Worm (Caenorhabditis elegans) whole organism, L3 larva: ENCODE data around the gene nkcc-1.

Experiments used
- aly-2 ChIP-seq: fragments of 150-350 bp; optimal IDR thresholded peaks from 2 replicates; lab custom pipeline; 2014; ENCODE audit warnings: missing biosample characterization, missing genetic modification characterization
- ceh-16 ChIP-seq: sonication (generic microtip); optimal IDR thresholded peaks from 2 replicates; lab custom pipeline; 2017; ENCODE audit warnings: missing biosample characterization, missing genetic modification characterization
- daf-12 ChIP-seq: fragments of 150-350 bp; optimal IDR thresholded peaks from 2 replicates; lab custom pipeline; 2014; ENCODE audit warnings: missing biosample characterization, missing genetic modification reagents, missing genetic modification characterization
- egl-27 ChIP-seq: sonication (generic microtip); optimal IDR thresholded peaks from 4 replicates; lab custom pipeline; 2017; ENCODE audit warnings: missing biosample characterization, missing genetic modification reagents, missing genetic modification characterization
- mdl-1 ChIP-seq: fragments of 150-350 bp; optimal IDR thresholded peaks from 2 replicates; lab custom pipeline; 2014; ENCODE audit warnings: missing biosample characterization, missing genetic modification characterization
- nhr-11 ChIP-seq: fragments of 150-350 bp; optimal IDR thresholded peaks from 2 replicates; lab custom pipeline; 2014; ENCODE audit warnings: missing biosample characterization, missing genetic modification characterization
- nhr-12 ChIP-seq: fragments of 150-350 bp; optimal IDR thresholded peaks from 2 replicates; lab custom pipeline; 2014; ENCODE audit warnings: missing biosample characterization, missing genetic modification characterization
- nhr-23 ChIP-seq: fragments of 150-350 bp; optimal IDR thresholded peaks from 2 replicates; lab custom pipeline; 2014; ENCODE audit warnings: missing biosample characterization, missing genetic modification reagents, missing genetic modification characterization
- nhr-28 ChIP-seq: fragments of 150-350 bp; optimal IDR thresholded peaks from 2 replicates; lab custom pipeline; 2014; ENCODE audit warnings: missing biosample characterization, missing genetic modification characterization
- nhr-76 ChIP-seq: fragments of 150-350 bp; sonication (generic microtip); optimal IDR thresholded peaks from 5 replicates; lab custom pipeline; 2014; ENCODE audit warnings: missing biosample characterization, missing genetic modification characterization
- nhr-77 ChIP-seq: fragments of 150-350 bp; optimal IDR thresholded peaks from 2 replicates; lab custom pipeline; 2014; ENCODE audit warnings: missing biosample characterization, missing genetic modification characterization
- skn-1 ChIP-seq: fragments of 150-350 bp; optimal IDR thresholded peaks from 2 replicates; lab custom pipeline; 2014; ENCODE audit warnings: missing biosample characterization, missing genetic modification characterization
- snpc-4 ChIP-seq: fragments of 150-350 bp; optimal IDR thresholded peaks from 2 replicates; lab custom pipeline; 2014; ENCODE audit warnings: missing biosample characterization, missing genetic modification characterization
- unc-62 ChIP-seq: fragments of 150-350 bp; sonication (generic microtip); optimal IDR thresholded peaks from 4 replicates; lab custom pipeline; 2014; ENCODE audit warnings: missing biosample characterization, missing genetic modification reagents, missing genetic modification characterization

ce11 chrIV:14098540-14099098, 25.2 kb downstream of the nkcc-1 start:
- TF ChIP-seq nhr-77 (tag; lab: Kevin White, UChicago) (no peak), mdl-1 (tag; lab: Kevin White, UChicago) (no peak), skn-1 (no peak), daf-12 (no peak), nhr-11 (tag; lab: Kevin White, UChicago) (no peak), nhr-23 (tag; lab: Kevin White, UChicago) (no peak), aly-2 (tag; lab: Kevin White, UChicago) (no peak), ceh-16 (tag; lab: Kevin White, UChicago) (no peak), snpc-4 (tag; lab: Kevin White, UChicago) (no peak), nhr-28 (tag; lab: Kevin White, UChicago) (no peak), unc-62 (GFP tag; lab: Kevin White, UChicago) (no peak), nhr-12 (tag; lab: Kevin White, UChicago) (no peak), egl-27 (tag; lab: Kevin White, UChicago) (no peak), nhr-76 (no peak)
